Fruit fly (Drosophila melanogaster) whole organism, prepupa: ENCODE data around the gene CG8032.

Experiments used
- Blimp-1 ChIP-seq: fragments of 200-800 bp; sonication (Bioruptor generic); optimal IDR thresholded peaks from 3 replicates; lab custom pipeline; 2017; ENCODE audit warnings: missing biosample characterization, missing genetic modification characterization, mild to moderate bottlenecking, moderate library complexity, missing genetic modification reagents
- CG10631 ChIP-seq: fragments of 200-800 bp; sonication (Bioruptor generic); optimal IDR thresholded peaks from 2 replicates; lab custom pipeline; 2016; ENCODE audit warnings: missing biosample characterization, missing genetic modification characterization
- CG11294 ChIP-seq: fragments of 200-800 bp; sonication (Bioruptor generic); IDR thresholded peaks from 2 replicates; pipeline ENCODE4 v1.3.6; 2022; ENCODE audit warnings: missing biosample characterization, missing genetic modification characterization
- CG11902 ChIP-seq: fragments of 200-800 bp; sonication (Bioruptor generic); optimal IDR thresholded peaks from 3 replicates; lab custom pipeline; 2016; ENCODE audit warnings: missing biosample characterization, missing genetic modification characterization
- CG15336 ChIP-seq: fragments of 200-800 bp; sonication (Bioruptor generic); IDR thresholded peaks from 2 replicates; pipeline ENCODE4 v1.3.6; 2022; ENCODE audit warnings: missing biosample characterization, missing genetic modification characterization
- CG1621 ChIP-seq: fragments of 200-800 bp; sonication (Bioruptor generic); optimal IDR thresholded peaks from 3 replicates; lab custom pipeline; 2018; ENCODE audit warnings: missing biosample characterization, mild to moderate bottlenecking, missing genetic modification characterization
- CG3032 ChIP-seq: fragments of 200-800 bp; optimal IDR thresholded peaks from 2 replicates; lab custom pipeline; 2019; ENCODE audit warnings: missing biosample characterization, mild to moderate bottlenecking, missing genetic modification characterization, moderate library complexity
- CG31627 ChIP-seq: fragments of 200-800 bp; sonication (Bioruptor generic); optimal IDR thresholded peaks from 3 replicates; lab custom pipeline; 2016; ENCODE audit warnings: missing biosample characterization, missing genetic modification characterization
- CG32006 ChIP-seq: fragments of 200-800 bp; sonication (Bioruptor generic); optimal IDR thresholded peaks from 3 replicates; lab custom pipeline; 2017; ENCODE audit warnings: missing biosample characterization, mild to moderate bottlenecking, missing genetic modification characterization
- CG34406 ChIP-seq: fragments of 200-800 bp; sonication (Bioruptor generic); optimal IDR thresholded peaks from 3 replicates; lab custom pipeline; 2016; ENCODE audit warnings: missing biosample characterization, missing genetic modification characterization
- CG3919 ChIP-seq: fragments of 200-800 bp; sonication (Bioruptor generic); optimal IDR thresholded peaks from 3 replicates; lab custom pipeline; 2016; ENCODE audit warnings: missing biosample characterization, missing genetic modification characterization
- CG6276 ChIP-seq: fragments of 200-800 bp; sonication (Bioruptor generic); optimal IDR thresholded peaks from 2 replicates; lab custom pipeline; 2017; ENCODE audit warnings: missing biosample characterization, mild to moderate bottlenecking, missing genetic modification characterization
- CG6808 ChIP-seq: fragments of 200-800 bp; sonication (Bioruptor generic); optimal IDR thresholded peaks from 3 replicates; lab custom pipeline; 2017; ENCODE audit warnings: missing biosample characterization, missing genetic modification characterization, mild to moderate bottlenecking, moderate library complexity, missing genetic modification reagents
- CG8119 ChIP-seq: fragments of 200-800 bp; sonication (Bioruptor generic); IDR thresholded peaks from 3 replicates; pipeline ENCODE4 v1.3.6; 2022; ENCODE audit warnings: missing biosample characterization, missing genetic modification characterization
- CG8319 ChIP-seq: fragments of 200-800 bp; sonication (Bioruptor generic); optimal IDR thresholded peaks from 3 replicates; lab custom pipeline; 2016; ENCODE audit warnings: missing biosample characterization, missing genetic modification characterization
- CG8632 ChIP-seq: fragments of 200-800 bp; sonication (Bioruptor generic); optimal IDR thresholded peaks from 3 replicates; lab custom pipeline; 2016; ENCODE audit warnings: missing biosample characterization, missing genetic modification characterization
- CG9139 ChIP-seq: fragments of 200-800 bp; sonication (Bioruptor generic); optimal IDR thresholded peaks from 3 replicates; lab custom pipeline; 2017; ENCODE audit warnings: missing biosample characterization, mild to moderate bottlenecking, missing genetic modification characterization
- Eip78C ChIP-seq: fragments of 200-800 bp; sonication (Bioruptor generic); peaks from one replicate; lab custom pipeline; 2016; ENCODE audit warnings: missing biosample characterization, missing genetic modification characterization
- Eip93F ChIP-seq: fragments of 200-800 bp; sonication (Bioruptor generic); optimal IDR thresholded peaks from 2 replicates; lab custom pipeline; 2016; ENCODE audit warnings: missing biosample characterization, mild to moderate bottlenecking, missing genetic modification characterization
- Ets21C ChIP-seq: fragments of 200-800 bp; sonication (Bioruptor generic); optimal IDR thresholded peaks from 3 replicates; lab custom pipeline; 2016; ENCODE audit warnings: missing biosample characterization, missing genetic modification characterization
- Ets96B ChIP-seq: fragments of 200-800 bp; optimal IDR thresholded peaks from 2 replicates; lab custom pipeline; 2019; ENCODE audit warnings: missing biosample characterization, mild to moderate bottlenecking, missing genetic modification characterization, moderate library complexity
- Gug ChIP-seq: fragments of 200-800 bp; sonication (Bioruptor generic); IDR thresholded peaks from 2 replicates; pipeline ENCODE4 v1.3.6; 2022; ENCODE audit warnings: missing biosample characterization, missing genetic modification characterization
- Hr38 ChIP-seq: sonication (Bioruptor generic); optimal IDR thresholded peaks from 2 replicates; lab custom pipeline; 2016; ENCODE audit warnings: missing biosample characterization, missing genetic modification characterization
- Lpt ChIP-seq: fragments of 200-800 bp; sonication (Bioruptor generic); optimal IDR thresholded peaks from 3 replicates; lab custom pipeline; 2016; ENCODE audit warnings: missing biosample characterization, missing genetic modification characterization
- Met ChIP-seq: fragments of 200-800 bp; sonication (Bioruptor generic); optimal IDR thresholded peaks from 3 replicates; lab custom pipeline; 2016; ENCODE audit warnings: missing biosample characterization, missing genetic modification characterization
- OdsH ChIP-seq: fragments of 200-800 bp; sonication (Bioruptor generic); optimal IDR thresholded peaks from 3 replicates; lab custom pipeline; 2016; ENCODE audit warnings: missing biosample characterization, missing genetic modification characterization
- Smox ChIP-seq: fragments of 200-800 bp; sonication (Bioruptor generic); optimal IDR thresholded peaks from 3 replicates; lab custom pipeline; 2016; ENCODE audit warnings: missing biosample characterization, missing genetic modification characterization
- Sox14 ChIP-seq: fragments of 200-800 bp; sonication (Bioruptor generic); optimal IDR thresholded peaks from 3 replicates; lab custom pipeline; 2016; ENCODE audit warnings: missing biosample characterization, missing genetic modification characterization
- Sox15 ChIP-seq: fragments of 200-800 bp; sonication (Bioruptor generic); optimal IDR thresholded peaks from 3 replicates; lab custom pipeline; 2016; ENCODE audit warnings: missing biosample characterization, missing genetic modification characterization
- achi ChIP-seq: fragments of 200-800 bp; sonication (Bioruptor generic); optimal IDR thresholded peaks from 3 replicates; lab custom pipeline; 2016; ENCODE audit warnings: missing biosample characterization, missing genetic modification characterization
- cyc ChIP-seq: fragments of 200-800 bp; sonication (Bioruptor generic); optimal IDR thresholded peaks from 3 replicates; lab custom pipeline; 2016; ENCODE audit warnings: missing biosample characterization, missing genetic modification characterization
- dac ChIP-seq: fragments of 200-800 bp; sonication (Bioruptor generic); optimal IDR thresholded peaks from 2 replicates; lab custom pipeline; 2017; ENCODE audit warnings: missing biosample characterization, mild to moderate bottlenecking, missing genetic modification characterization
- eg ChIP-seq: fragments of 200-800 bp; sonication (Bioruptor generic); IDR thresholded peaks from 3 replicates; pipeline ENCODE4 v1.3.6; 2022; ENCODE audit warnings: missing biosample characterization, missing genetic modification characterization
- esn ChIP-seq: fragments of 200-800 bp; sonication (Bioruptor generic); optimal IDR thresholded peaks from 2 replicates; lab custom pipeline; 2016; ENCODE audit warnings: missing biosample characterization, mild to moderate bottlenecking, missing genetic modification characterization, moderate library complexity
- fd59A ChIP-seq: fragments of 200-800 bp; sonication (Bioruptor generic); optimal IDR thresholded peaks from 2 replicates; lab custom pipeline; 2017; ENCODE audit warnings: missing biosample characterization, mild to moderate bottlenecking, missing genetic modification characterization, missing genetic modification reagents
- fd85E ChIP-seq: fragments of 200-800 bp; sonication (Bioruptor generic); optimal IDR thresholded peaks from 3 replicates; lab custom pipeline; 2016; ENCODE audit warnings: missing biosample characterization, missing genetic modification characterization
- fkh ChIP-seq: fragments of 200-800 bp; sonication (Bioruptor generic); optimal IDR thresholded peaks from 3 replicates; lab custom pipeline; 2017; ENCODE audit warnings: missing biosample characterization, mild to moderate bottlenecking, missing genetic modification characterization, moderate library complexity
- lz ChIP-seq: fragments of 200-800 bp; sonication (Bioruptor generic); optimal IDR thresholded peaks from 3 replicates; lab custom pipeline; 2016; ENCODE audit warnings: missing biosample characterization, missing genetic modification characterization
- net ChIP-seq: fragments of 200-800 bp; sonication (Bioruptor generic); optimal IDR thresholded peaks from 3 replicates; lab custom pipeline; 2016; ENCODE audit warnings: missing biosample characterization, missing genetic modification characterization
- pdm3 ChIP-seq: fragments of 200-800 bp; sonication (Bioruptor generic); optimal IDR thresholded peaks from 3 replicates; lab custom pipeline; 2016; ENCODE audit warnings: missing biosample characterization, missing genetic modification characterization
- salr ChIP-seq, 2 experiments: fragments of 200-800 bp; sonication (Bioruptor generic); optimal IDR thresholded peaks; 3 replicates each; lab custom pipeline; 2016 to 2018; ENCODE audit warnings: missing biosample characterization in 2 of 2, missing genetic modification characterization in 2 of 2, mild to moderate bottlenecking in 1 of 2
- svp ChIP-seq: fragments of 200-800 bp; sonication (Bioruptor generic); peaks from one replicate; lab custom pipeline; 2016; ENCODE audit warnings: missing biosample characterization, missing genetic modification characterization
- topi ChIP-seq: fragments of 200-800 bp; sonication (Bioruptor generic); optimal IDR thresholded peaks from 3 replicates; lab custom pipeline; 2016; ENCODE audit warnings: missing biosample characterization, missing genetic modification characterization

Gene CG8032

dm6 chr3R:8684328-8685177 lies 20.6 kb downstream of the CG8032 start, which contains the start of gene CG44227:
Gene CG44227, minus strand, starts transcription at chr3R:8685176.
- TF ChIP-seq CG9139 (no peak), topi (GFP tag; lab: Kevin White, UChicago) (no peak), salr (GFP tag; optimal IDR thresholded peaks at IDR 0.05; lab: Kevin White, UChicago) (no peak), CG3032 (tag; lab: Kevin White, UChicago) (no peak), CG34406 (GFP tag; lab: Kevin White, UChicago) (no peak), CG11294 (no peak), CG31627 (GFP tag; lab: Kevin White, UChicago) (no peak), dac (GFP tag; lab: Kevin White, UChicago) (no peak), Eip93F (GFP tag; lab: Kevin White, UChicago) (no peak)

dm6 chr3R:8686446-8686845 lies 22.5 kb downstream of the CG8032 start:
- TF ChIP-seq Ets21C (GFP tag; lab: Kevin White, UChicago) (no peak), fkh (GFP tag; lab: Kevin White, UChicago) (no peak), CG8319 (no peak), Blimp-1 (GFP tag; lab: Kevin White, UChicago) (no peak), achi (GFP tag; lab: Kevin White, UChicago) (no peak), CG31627 (GFP tag; lab: Kevin White, UChicago) (no peak), Ets96B (tag; lab: Kevin White, UChicago) (no peak), Hr38 (GFP tag; lab: Kevin White, UChicago) (no peak), CG32006 (GFP tag; lab: Kevin White, UChicago) (no peak), fd59A (GFP tag; lab: Kevin White, UChicago) (no peak), dac (GFP tag; lab: Kevin White, UChicago) (no peak)
- TF ChIP-seq, all 60 proteins: peak for 0

dm6 chr3R:8694110-8694826 lies 30.4 kb downstream of the CG8032 start:
- TF ChIP-seq CG3032 (tag; lab: Kevin White, UChicago) = peak; percentile 75
- TF ChIP-seq fkh (GFP tag; lab: Kevin White, UChicago) = peak; percentile 3
- TF ChIP-seq CG9139 = peak; percentile 95
- no peak for TF ChIP-seq Smox
- TF ChIP-seq Eip78C = no peak
- TF ChIP-seq dac (GFP tag; lab: Kevin White, UChicago) = peak; percentile 62
- no peak for TF ChIP-seq CG1621
- no peak for TF ChIP-seq esn
- peak; percentile 94 for TF ChIP-seq CG8119 (GFP tag; lab: Robert Waterston, UW)
- peak; percentile 32 for TF ChIP-seq topi (GFP tag; lab: Kevin White, UChicago)
- peak; percentile 87 for TF ChIP-seq Lpt (GFP tag; lab: Kevin White, UChicago)
- no peak for TF ChIP-seq Hr38 (GFP tag; lab: Kevin White, UChicago)
- TF ChIP-seq Sox14 (GFP tag; lab: Kevin White, UChicago) = peak; percentile 9
- peak; percentile 21 for TF ChIP-seq fd85E (GFP tag; lab: Kevin White, UChicago)
- peak; percentile 91 for TF ChIP-seq CG15336 (GFP tag; lab: Robert Waterston, UW)
- peak; percentile 52 for TF ChIP-seq Met (GFP tag; lab: Kevin White, UChicago)
- TF ChIP-seq pdm3 (GFP tag; lab: Kevin White, UChicago) = peak; percentile 77
- TF ChIP-seq net (GFP tag; lab: Kevin White, UChicago) = peak; percentile 91
- peak; percentile 70 for TF ChIP-seq CG34406 (GFP tag; lab: Kevin White, UChicago)
- TF ChIP-seq Gug = peak; percentile 80
- peak; percentile 95 for TF ChIP-seq CG6276
- TF ChIP-seq cyc = no peak
- TF ChIP-seq lz = no peak
- TF ChIP-seq CG11902 = no peak
- TF ChIP-seq Sox15 = no peak
- TF ChIP-seq Eip93F (GFP tag; lab: Kevin White, UChicago) = no peak
- TF ChIP-seq CG3919 (GFP tag; lab: Kevin White, UChicago) = peak; percentile 80
- TF ChIP-seq eg = peak; percentile 99
- TF ChIP-seq CG8632 (GFP tag; lab: Kevin White, UChicago) = peak; percentile 73
- peak; percentile 79 for TF ChIP-seq achi (GFP tag; lab: Kevin White, UChicago)
- peak; percentile 47 for TF ChIP-seq CG10631 (GFP tag; lab: Kevin White, UChicago)
- TF ChIP-seq svp (GFP tag; lab: Kevin White, UChicago) = peak; percentile 37
- TF ChIP-seq OdsH = peak; percentile 64
- TF ChIP-seq CG6808 (GFP tag; lab: Kevin White, UChicago) = peak; percentile 86
- TF ChIP-seq Ets21C (GFP tag; lab: Kevin White, UChicago) = no peak
